Worm (Caenorhabditis elegans) whole organism, midembryonic: ENCODE results near the gene odr-8.

Experiments
- flt-1 ChIP-seq: fragments of 200-800 bp; sonication (Bioruptor generic); IDR thresholded peaks from 2 replicates; pipeline ENCODE4 v1.3.6; 2022; ENCODE audit warnings: missing genetic modification characterization, missing compliant biosample characterization
- klf-2 ChIP-seq: fragments of 200-800 bp; sonication (Bioruptor generic); conservative IDR thresholded peaks from 2 replicates; pipeline ENCODE4 v1.3.6; 2022; ENCODE audit warnings: missing genetic modification reagents, missing genetic modification characterization, missing compliant biosample characterization
- tab-1 ChIP-seq: fragments of 200-800 bp; sonication (Bioruptor generic); IDR thresholded peaks from 2 replicates; pipeline ENCODE4 v1.3.6; 2022; ENCODE audit warnings: missing genetic modification characterization, missing compliant biosample characterization
- ztf-23 ChIP-seq: fragments of 200-800 bp; sonication (Bioruptor generic); IDR thresholded peaks from 2 replicates; pipeline ENCODE4 v1.3.6; 2022; ENCODE audit warnings: missing genetic modification reagents, missing genetic modification characterization, missing compliant biosample characterization

- TF ChIP-seq flt-1 (GFP tag; lab: Robert Waterston, UW) = no peak
- TF ChIP-seq tab-1 (GFP tag; lab: Robert Waterston, UW) = no peak
- TF ChIP-seq klf-2 (GFP tag; lab: Robert Waterston, UW) = no peak
- no peak for TF ChIP-seq ztf-23 (GFP tag; lab: Robert Waterston, UW)
These were observed 24.1 kb upstream of the odr-8 start for ce11 chrIV:6606587-6606986.
